Fruit fly (Drosophila melanogaster): ENCODE data around the gene CG15741.
A peak's percentile ranks its signal among the peaks of the same experiment; 100 is the strongest.

Gene CG15741

DNA sequence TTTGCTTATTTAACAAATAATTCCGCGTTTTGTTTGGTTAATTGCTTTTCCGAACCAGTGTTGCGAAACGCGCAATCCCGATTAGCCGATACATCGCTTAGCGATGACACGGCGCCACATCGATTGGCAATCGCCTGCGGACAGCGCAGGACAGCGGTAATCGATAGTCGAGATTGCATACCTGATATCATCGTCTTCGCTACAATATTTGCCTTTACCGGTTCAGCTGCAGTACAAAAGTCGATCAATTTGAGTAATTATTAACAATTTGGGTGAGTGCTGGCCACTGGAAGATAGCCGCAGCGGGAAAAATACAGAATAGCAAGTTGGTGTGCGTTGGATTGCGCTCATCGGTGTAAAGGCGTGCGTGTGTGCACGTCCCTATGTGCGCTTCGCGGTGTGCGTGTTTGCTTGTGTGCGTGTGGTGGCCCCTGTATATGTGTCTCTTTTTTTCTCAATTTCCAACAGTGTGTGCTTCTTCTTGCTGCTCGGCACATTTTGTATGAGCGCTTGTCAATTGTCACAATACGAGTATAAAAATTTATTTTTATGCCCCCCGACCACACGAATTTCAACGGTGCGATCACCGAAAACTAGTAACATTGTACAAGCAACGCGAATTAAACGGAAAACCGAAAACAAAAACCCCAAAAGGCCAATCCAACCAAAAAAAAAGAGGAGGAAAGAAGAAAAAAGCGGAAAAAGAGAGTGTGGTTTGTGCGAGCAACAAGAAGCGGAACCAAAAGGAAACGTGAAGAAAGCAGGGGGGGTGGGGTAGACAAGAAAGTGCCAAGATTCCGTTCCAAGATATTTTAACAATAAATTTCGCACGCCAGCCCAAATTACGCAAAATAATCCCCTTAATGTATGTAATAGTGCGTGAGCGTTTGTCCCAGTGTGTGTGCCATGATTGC, 45.2 kb downstream of the CG15741 start, which contains the start of gene CkIIbeta:
TSS of gene CkIIbeta (plus strand) at position 119 of the 914 bp plus-strand sequence.
- TF ChIP-seq CG8478 (optimal IDR thresholded peaks at IDR 0.05), result no peak
- peak in 1 of 2 experiments; percentile 19 for TF ChIP-seq CTCF (optimal IDR thresholded peaks at IDR 0.05)

DNA sequence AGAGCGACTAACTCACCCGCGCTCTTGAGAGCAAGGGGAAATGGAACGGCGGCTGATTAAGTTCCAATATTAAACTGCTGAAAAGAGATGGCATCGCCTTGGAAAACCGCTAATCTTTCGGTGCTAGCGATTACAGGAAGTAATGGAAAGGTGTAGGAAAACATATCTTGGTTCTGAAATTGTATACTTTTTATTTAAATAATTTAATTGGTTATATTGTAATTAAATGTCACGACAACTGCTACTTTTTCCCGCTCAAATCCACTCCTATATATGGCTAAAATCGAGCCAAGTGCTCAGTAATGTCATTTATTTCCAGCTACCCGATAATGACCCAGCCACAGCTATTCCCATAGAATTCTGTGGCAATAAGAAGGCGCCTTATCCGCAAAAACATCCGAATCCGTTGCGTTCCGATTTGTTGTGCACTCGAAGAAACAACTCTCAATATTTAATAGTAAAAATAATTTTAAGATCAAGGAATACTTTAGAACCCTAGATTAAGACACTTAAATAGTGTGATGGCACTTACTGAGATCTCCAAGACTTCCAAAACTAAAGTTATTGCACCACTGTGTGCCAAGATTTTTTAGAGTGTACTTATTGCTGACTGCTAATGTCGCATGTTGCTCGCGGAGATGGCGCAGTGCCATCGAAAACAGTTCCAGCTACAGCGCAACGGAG, 49.5 kb downstream of the CG15741 start:
- TF ChIP-seq CG8478 (optimal IDR thresholded peaks at IDR 0.05) (no peak), CTCF (optimal IDR thresholded peaks at IDR 0.05) (no peak)
